Fruit fly (Drosophila melanogaster): ENCODE results near the gene CG33159.

Gene CG33159

DNA sequence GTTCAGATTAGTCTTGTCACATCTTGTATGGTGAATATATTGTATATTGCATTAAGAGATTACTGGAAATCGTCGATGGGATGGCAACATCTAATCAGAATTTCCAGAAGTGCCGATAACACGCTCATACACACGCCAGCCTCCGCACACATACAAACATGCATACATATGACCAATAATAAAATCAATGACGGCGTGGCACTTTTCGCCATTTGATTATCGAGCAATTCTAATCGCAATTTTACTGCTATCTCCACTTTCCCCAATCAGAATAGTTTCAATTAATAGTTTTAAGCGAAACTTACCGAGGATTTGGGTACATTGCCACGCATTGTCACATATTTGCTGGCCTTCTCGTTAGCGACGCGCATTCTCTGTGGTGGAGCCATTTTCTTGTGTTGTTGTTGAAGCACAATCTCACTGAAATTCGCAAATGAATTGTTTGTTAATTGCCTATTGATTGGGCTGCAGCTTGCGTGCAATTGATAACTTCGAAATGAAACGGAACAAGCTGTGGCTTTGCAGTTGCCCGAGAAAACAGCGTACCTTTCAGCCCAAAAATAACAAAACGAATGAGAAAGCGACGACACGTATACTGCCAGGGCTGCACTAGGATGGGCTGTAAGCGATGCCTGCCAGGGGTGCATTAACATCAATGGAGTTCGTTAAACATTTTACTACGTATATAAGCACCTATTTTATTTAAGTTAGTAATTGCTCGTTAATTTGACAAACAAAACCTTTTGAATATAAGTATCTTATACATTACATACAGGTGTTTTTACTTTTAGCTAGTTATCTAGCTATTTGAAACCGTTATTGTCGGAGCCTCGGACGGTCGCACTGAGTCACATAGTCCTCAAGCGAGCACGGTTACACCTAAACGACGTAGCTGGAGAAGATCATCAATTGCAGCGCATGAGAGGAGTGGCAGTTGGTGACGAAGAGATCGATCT lies 5.5 kb downstream of the CG33159 start, which contains the start of the genes CG32276 and gry (continued):
- TF ChIP-seq slbo (GFP tag; IDR thresholded peaks at IDR 0.05), result peak; percentile 86
- peak; percentile 35 for TF ChIP-seq BtbVII (GFP tag; optimal IDR thresholded peaks at IDR 0.05)
- peak; percentile 94 for TF ChIP-seq sens (GFP tag)
- no peak for TF ChIP-seq bbx (GFP tag; IDR thresholded peaks at IDR 0.05; ENCODE audit: partially characterized antibody)
- peak; percentile 82 for TF ChIP-seq CG9609 (GFP tag; optimal IDR thresholded peaks at IDR 0.05)
- no peak for TF ChIP-seq CG11504 (tag; optimal IDR thresholded peaks at IDR 0.05)
- peak; percentile 55; the same call in 1 of the 2 replicates for TF ChIP-seq CG4360 (GFP tag; IDR thresholded peaks at IDR 0.05)
- peak; percentile 86 for TF ChIP-seq CG12155 (GFP tag; optimal IDR thresholded peaks at IDR 0.05)
- TF ChIP-seq otp (GFP tag; IDR thresholded peaks at IDR 0.05), result peak; percentile 54; the same call in 1 of the 3 replicates
- TF ChIP-seq CG8290 (GFP tag; optimal IDR thresholded peaks at IDR 0.05), result no peak
- TF ChIP-seq CG8290 (tag; optimal IDR thresholded peaks at IDR 0.05), result peak in 1 of 2 experiments; percentile 15
- TF ChIP-seq Nf-YA (GFP tag; IDR thresholded peaks at IDR 0.05), result no peak
- peak; percentile 88 for TF ChIP-seq CG9932 (GFP tag; IDR thresholded peaks at IDR 0.05)
- TF ChIP-seq tin (GFP tag; optimal IDR thresholded peaks at IDR 0.05), result peak; percentile 85
- TF ChIP-seq tx (GFP tag; optimal IDR thresholded peaks at IDR 0.05), result peak; percentile 67
- peak; percentile 74 for TF ChIP-seq dysf (GFP tag; IDR thresholded peaks at IDR 0.05)
- TF ChIP-seq CG2199 (GFP tag; IDR thresholded peaks at IDR 0.05), result 0 out of 3 replicates have a peak, but pooled peaks have one; percentile 32
- TF ChIP-seq ato (GFP tag; IDR thresholded peaks at IDR 0.05; ENCODE audit: partially characterized antibody), result no peak
- no peak for TF ChIP-seq bowl (GFP tag; IDR thresholded peaks at IDR 0.05)
- no peak for TF ChIP-seq h (optimal IDR thresholded peaks at IDR 0.05)
- peak; percentile 69 for TF ChIP-seq CG6689 (GFP tag; IDR thresholded peaks at IDR 0.05)
- TF ChIP-seq insv (GFP tag; optimal IDR thresholded peaks at IDR 0.05), result peak in 1 of 2 experiments; percentile 91
- peak; percentile 90 for TF ChIP-seq phol (tag; optimal IDR thresholded peaks at IDR 0.05)
- TF ChIP-seq prd (optimal IDR thresholded peaks at IDR 0.05), result no peak
- peak; percentile 82 for TF ChIP-seq prd (GFP tag; IDR thresholded peaks at IDR 0.05)
- peak; percentile 46; the same call in 1 of the 2 replicates for TF ChIP-seq ara (GFP tag; IDR thresholded peaks at IDR 0.05)
- peak; percentile 57 for TF ChIP-seq Spps (tag; optimal IDR thresholded peaks at IDR 0.05)
- TF ChIP-seq dmrt99B (tag; optimal IDR thresholded peaks at IDR 0.05), result no peak
- no peak for TF ChIP-seq br (optimal IDR thresholded peaks at IDR 0.05)
- TF ChIP-seq sens-2 (GFP tag; IDR thresholded peaks at IDR 0.05), result peak; percentile 55; the same call in 1 of the 2 replicates
- TF ChIP-seq toy (GFP tag; IDR thresholded peaks at IDR 0.05), result peak; percentile 40; the same call in 1 of the 2 replicates
- TF ChIP-seq Blimp-1 (GFP tag; optimal IDR thresholded peaks at IDR 0.05), result no peak
- TF ChIP-seq jumu (GFP tag; optimal IDR thresholded peaks at IDR 0.05), result peak; percentile 88
- no peak for TF ChIP-seq CG15073 (GFP tag; optimal IDR thresholded peaks at IDR 0.05)
- TF ChIP-seq CG3407 (GFP tag; optimal IDR thresholded peaks at IDR 0.05), result peak; percentile 33
- TF ChIP-seq Med (GFP tag), result peak; percentile 97
- peak; percentile 87 for TF ChIP-seq CG17829 (tag; optimal IDR thresholded peaks at IDR 0.05)
- TF ChIP-seq CG5953 (GFP tag; IDR thresholded peaks at IDR 0.05), result no peak
- TF ChIP-seq kni (GFP tag; optimal IDR thresholded peaks at IDR 0.05), result no peak
- TF ChIP-seq nmo (GFP tag; optimal IDR thresholded peaks at IDR 0.05), result peak; percentile 84
- TF ChIP-seq Hand (GFP tag; optimal IDR thresholded peaks at IDR 0.05), result no peak
- peak in 1 of 3 experiments; percentile 71 for TF ChIP-seq lola (GFP tag; optimal IDR thresholded peaks at IDR 0.05)
- peak; percentile 73 for TF ChIP-seq lbe (GFP tag; optimal IDR thresholded peaks at IDR 0.05)
- peak; percentile 51; the same call in 1 of the 2 replicates for TF ChIP-seq CG14667 (GFP tag; IDR thresholded peaks at IDR 0.05)
- TF ChIP-seq chm (GFP tag; IDR thresholded peaks at IDR 0.05), result peak; percentile 74
- no peak for TF ChIP-seq CG11696 (GFP tag; IDR thresholded peaks at IDR 0.05)
- 0 out of 2 replicates have a peak, but pooled peaks have one; percentile 39 for TF ChIP-seq Dref (GFP tag; IDR thresholded peaks at IDR 0.05)
- peak; percentile 63; the same call in 2 of the 3 replicates for TF ChIP-seq H15 (GFP tag; IDR thresholded peaks at IDR 0.05)
- TF ChIP-seq ken (GFP tag; IDR thresholded peaks at IDR 0.05), result peak; percentile 54; the same call in 1 of the 3 replicates
- TF ChIP-seq pho (GFP tag; optimal IDR thresholded peaks at IDR 0.05), result peak; percentile 79
